Worm (Caenorhabditis elegans): ENCODE results near the gene C45H4.21.

- no peak for TF ChIP-seq egl-27 (tag; optimal IDR thresholded peaks at IDR 0.05)
- no peak for TF ChIP-seq unc-62 (GFP tag; optimal IDR thresholded peaks at IDR 0.05)
- TF ChIP-seq ztf-4 (tag; optimal IDR thresholded peaks at IDR 0.05): no peak
- no peak for TF ChIP-seq nhr-12 (tag; optimal IDR thresholded peaks at IDR 0.05)
- no peak for TF ChIP-seq aha-1 (tag; optimal IDR thresholded peaks at IDR 0.05)
- no peak for TF ChIP-seq pqm-1 (tag; optimal IDR thresholded peaks at IDR 0.05)
- TF ChIP-seq ceh-82 (tag; optimal IDR thresholded peaks at IDR 0.05): no peak
- no peak for TF ChIP-seq lin-13 (GFP tag; optimal IDR thresholded peaks at IDR 0.05)
- no peak for TF ChIP-seq jun-1 (tag; optimal IDR thresholded peaks at IDR 0.05)
- no peak for TF ChIP-seq lin-15B (tag; optimal IDR thresholded peaks at IDR 0.05)
- TF ChIP-seq nhr-90 (tag; optimal IDR thresholded peaks at IDR 0.05; ENCODE audit: poor library complexity): no peak
- TF ChIP-seq elt-3 (tag; optimal IDR thresholded peaks at IDR 0.05): no peak
- no peak for TF ChIP-seq C16A3.4 (tag; optimal IDR thresholded peaks at IDR 0.05)
These were observed 14.4 kb upstream of the C45H4.21 start, which contains the start of gene str-255 for ce11 chrV:2163735-2164134.

All from whole organism, L1 larva.